Worm (Caenorhabditis elegans) whole organism, late embryonic: ENCODE measurements around the gene Y54G11A.17.

Source experiments
- elt-2 ChIP-seq: sonication (generic microtip); optimal IDR thresholded peaks from 2 replicates; lab custom pipeline; 2016; ENCODE audit warnings: missing genetic modification reagents, missing genetic modification characterization, missing compliant biosample characterization
- fkh-10 ChIP-seq: fragments of 150-350 bp; optimal IDR thresholded peaks from 2 replicates; lab custom pipeline; 2014; ENCODE audit warnings: missing biosample characterization, missing genetic modification reagents, missing genetic modification characterization
- lim-6 ChIP-seq: sonication (generic microtip); optimal IDR thresholded peaks from 2 replicates; lab custom pipeline; 2016; ENCODE audit warnings: missing genetic modification characterization, missing compliant biosample characterization
- nhr-11 ChIP-seq: fragments of 150-350 bp; optimal IDR thresholded peaks from 2 replicates; lab custom pipeline; 2014; ENCODE audit warnings: missing biosample characterization, missing genetic modification characterization
- nhr-232 ChIP-seq: sonication (generic microtip); optimal IDR thresholded peaks from 2 replicates; lab custom pipeline; 2016; ENCODE audit warnings: missing genetic modification characterization, missing compliant biosample characterization
- tbx-7 ChIP-seq: sonication (generic microtip); optimal IDR thresholded peaks from 2 replicates; lab custom pipeline; 2016; ENCODE audit warnings: missing genotype, missing genetic modification characterization, missing compliant biosample characterization

DNA sequence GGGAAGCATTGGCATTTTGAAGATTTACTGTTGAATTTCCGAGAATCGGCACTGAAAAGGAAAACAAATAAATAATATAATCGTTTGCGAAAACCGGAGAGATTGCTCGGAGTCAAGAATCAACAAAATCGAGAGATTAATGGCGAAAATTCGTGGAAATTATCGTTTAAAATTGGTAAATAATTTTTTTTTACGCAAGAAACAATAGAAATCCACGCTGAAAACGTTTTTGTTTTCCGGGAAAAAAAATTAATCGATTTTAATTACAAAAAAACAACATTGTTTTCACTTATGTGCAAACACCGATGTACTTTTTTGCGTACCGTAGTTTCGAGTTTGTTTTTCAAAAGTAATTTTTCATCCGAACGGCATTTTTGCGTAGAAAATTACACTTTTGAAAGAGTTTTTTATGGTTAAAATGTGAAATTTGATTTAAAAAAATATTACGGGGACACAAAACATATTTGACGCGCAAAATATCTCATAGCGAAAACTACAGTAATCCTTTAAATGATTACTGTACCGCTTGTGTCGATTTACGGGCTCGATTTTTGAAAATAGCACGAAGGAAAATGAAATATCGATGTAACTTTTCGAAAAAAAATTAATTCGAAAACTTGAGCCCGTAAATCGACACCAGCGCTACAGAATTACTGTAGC, 38.3 kb downstream of the Y54G11A.17 start, which contains the start of gene ctl-3:
- TF ChIP-seq elt-2 (tag; lab: Kevin White, UChicago): no peak
- TF ChIP-seq nhr-232 (tag; lab: Kevin White, UChicago): no peak
- no peak for TF ChIP-seq fkh-10
- no peak for TF ChIP-seq lim-6 (tag; lab: Kevin White, UChicago)
- no peak for TF ChIP-seq nhr-11 (tag; lab: Kevin White, UChicago)
- TF ChIP-seq tbx-7 (tag; lab: Kevin White, UChicago): no peak
